Worm (Caenorhabditis elegans) whole organism, young adult: ENCODE results near the gene Y116A8C.19.

Experiments used
- B0261.1 ChIP-seq: sonication (generic microtip); optimal IDR thresholded peaks from 2 replicates; lab custom pipeline; 2016; ENCODE audit warnings: mild to moderate bottlenecking, missing genetic modification characterization, moderate library complexity, missing compliant biosample characterization
- F39B2.1 ChIP-seq: fragments of 200-800 bp; sonication (Bioruptor generic); IDR thresholded peaks from 2 replicates; pipeline ENCODE4 v1.3.6; 2022; ENCODE audit warnings: missing genetic modification reagents, missing genetic modification characterization, missing compliant biosample characterization
- F49E8.2 ChIP-seq: sonication (generic microtip); optimal IDR thresholded peaks from 3 replicates; lab custom pipeline; 2017; ENCODE audit warnings: missing genetic modification characterization, mild to moderate bottlenecking, missing compliant biosample characterization, antibody characterized with exemption, moderate library complexity; ENCODE audit not compliant: insufficient read depth
- F55B11.4 ChIP-seq: sonication (generic microtip); optimal IDR thresholded peaks from 2 replicates; lab custom pipeline; 2016; ENCODE audit warnings: missing compliant biosample characterization, missing genetic modification characterization, borderline replicate concordance; ENCODE audit not compliant: insufficient read depth
- ama-1 ChIP-seq, 3 experiments: fragments of 150-350 bp in 1 of 3; sonication (generic microtip) in 2 of 3; optimal IDR thresholded peaks; 2 replicates each; lab custom pipeline; 2014 to 2018; ENCODE audit warnings: missing biosample characterization in 2 of 3, missing genetic modification characterization in 2 of 3, missing genetic modification reagents in 2 of 3
- aptf-3 ChIP-seq: fragments of 200-800 bp; sonication (Bioruptor generic); IDR thresholded peaks from 2 replicates; pipeline ENCODE4 v1.3.6; 2022; ENCODE audit warnings: missing genetic modification characterization, missing compliant biosample characterization
- athp-1 ChIP-seq: sonication (generic microtip); optimal IDR thresholded peaks from 2 replicates; lab custom pipeline; 2017; ENCODE audit warnings: mild to moderate bottlenecking, missing genetic modification characterization, missing compliant biosample characterization
- attf-6 ChIP-seq: fragments of 200-800 bp; sonication (Bioruptor generic); IDR thresholded peaks from 2 replicates; pipeline ENCODE4 v1.3.6; 2022; ENCODE audit warnings: missing genetic modification reagents, missing genetic modification characterization, missing compliant biosample characterization
- ccch-3 ChIP-seq: fragments of 200-800 bp; sonication (Bioruptor generic); optimal IDR thresholded peaks from 2 replicates; lab custom pipeline; 2018; ENCODE audit warnings: mild to moderate bottlenecking, missing genetic modification characterization, missing compliant biosample characterization
- cebp-1 ChIP-seq, 2 experiments: fragments of 200-800 bp in 1 of 2; sonication (Bioruptor generic) in 1 of 2; sonication (generic microtip) in 1 of 2; IDR thresholded peaks in 1 of 2; optimal IDR thresholded peaks in 1 of 2; 2 replicates each; pipeline versions ENCODE4 v1.3.6 to Lab custom; 2017 to 2022; ENCODE audit warnings: missing compliant biosample characterization in 2 of 2, missing genetic modification characterization in 2 of 2, mild to moderate bottlenecking in 1 of 2, missing genetic modification reagents in 1 of 2, moderate library complexity in 1 of 2
- cebp-2 ChIP-seq: fragments of 200-800 bp; sonication (Bioruptor generic); IDR thresholded peaks from 2 replicates; pipeline ENCODE4 v1.3.6; 2022; ENCODE audit warnings: missing genetic modification characterization, missing compliant biosample characterization
- ceh-58 ChIP-seq: fragments of 200-800 bp; sonication (Bioruptor generic); IDR thresholded peaks from 2 replicates; pipeline ENCODE4 v1.3.6; 2022; ENCODE audit warnings: missing genetic modification characterization, missing compliant biosample characterization
- ceh-79 ChIP-seq: sonication (generic microtip); optimal IDR thresholded peaks from 2 replicates; lab custom pipeline; 2017; ENCODE audit warnings: mild to moderate bottlenecking, missing genetic modification characterization, missing compliant biosample characterization
- chd-7 ChIP-seq: sonication (generic microtip); optimal IDR thresholded peaks from 2 replicates; lab custom pipeline; 2016; ENCODE audit warnings: mild to moderate bottlenecking, missing genetic modification characterization, moderate library complexity, missing compliant biosample characterization
- dpl-1 ChIP-seq: fragments of 150-350 bp; optimal IDR thresholded peaks from 2 replicates; lab custom pipeline; 2014; ENCODE audit warnings: missing biosample characterization, missing genetic modification reagents, missing genetic modification characterization
- efl-1 ChIP-seq: fragments of 150-350 bp; optimal IDR thresholded peaks from 2 replicates; lab custom pipeline; 2014; ENCODE audit warnings: missing biosample characterization, missing genetic modification reagents, missing genetic modification characterization
- egl-44 ChIP-seq: fragments of 200-800 bp; sonication (Bioruptor generic); IDR thresholded peaks from 2 replicates; pipeline ENCODE4 v1.3.6; 2022; ENCODE audit warnings: missing genetic modification reagents, missing genetic modification characterization, missing compliant biosample characterization
- egrh-3 ChIP-seq: fragments of 200-800 bp; sonication (Bioruptor generic); IDR thresholded peaks from 2 replicates; pipeline ENCODE4 v1.3.6; 2022; ENCODE audit warnings: missing genetic modification reagents, missing genetic modification characterization, missing compliant biosample characterization
- ekl-4 ChIP-seq: fragments of 200-800 bp; sonication (Bioruptor generic); IDR thresholded peaks from 2 replicates; pipeline ENCODE4 v1.3.6; 2022; ENCODE audit warnings: missing genetic modification reagents, missing genetic modification characterization, missing compliant biosample characterization
- hlh-26 ChIP-seq: fragments of 200-800 bp; sonication (Bioruptor generic); conservative IDR thresholded peaks from 2 replicates; pipeline ENCODE4 v1.3.6; 2022; ENCODE audit warnings: missing genetic modification reagents, missing genetic modification characterization, missing compliant biosample characterization
- hmg-1.2 ChIP-seq: fragments of 200-800 bp; sonication (Bioruptor generic); IDR thresholded peaks from 2 replicates; pipeline ENCODE4 v1.3.6; 2022; ENCODE audit warnings: missing genetic modification reagents, missing genetic modification characterization, missing compliant biosample characterization
- hmg-20 ChIP-seq: fragments of 200-800 bp; sonication (Bioruptor generic); IDR thresholded peaks from 2 replicates; pipeline ENCODE4 v1.3.6; 2022; ENCODE audit warnings: missing genetic modification reagents, missing genetic modification characterization, missing compliant biosample characterization
- hrde-1 ChIP-seq: sonication (generic microtip); optimal IDR thresholded peaks from 2 replicates; lab custom pipeline; 2016; ENCODE audit warnings: missing genetic modification characterization, mild to moderate bottlenecking, missing compliant biosample characterization, moderate library complexity, missing genotype, missing genetic modification reagents, borderline replicate concordance
- hsf-1 ChIP-seq: fragments of 200-800 bp; sonication (Bioruptor generic); IDR thresholded peaks from 2 replicates; pipeline ENCODE4 v1.3.6; 2022; ENCODE audit warnings: missing genetic modification reagents, missing genetic modification characterization, missing compliant biosample characterization
- lsl-1 ChIP-seq: fragments of 200-800 bp; sonication (Bioruptor generic); optimal IDR thresholded peaks from 2 replicates; lab custom pipeline; 2018; ENCODE audit warnings: mild to moderate bottlenecking, missing genetic modification characterization, moderate library complexity, missing compliant biosample characterization
- madf-10 ChIP-seq: sonication (generic microtip); optimal IDR thresholded peaks from 2 replicates; lab custom pipeline; 2016; ENCODE audit warnings: mild to moderate bottlenecking, missing genetic modification characterization, missing compliant biosample characterization
- madf-6 ChIP-seq: fragments of 200-800 bp; sonication (Bioruptor generic); IDR thresholded peaks from 2 replicates; pipeline ENCODE4 v1.3.6; 2022; ENCODE audit warnings: missing genetic modification reagents, missing genetic modification characterization, missing compliant biosample characterization
- mel-28 ChIP-seq: sonication (generic microtip); optimal IDR thresholded peaks from 2 replicates; lab custom pipeline; 2016; ENCODE audit warnings: borderline replicate concordance, mild to moderate bottlenecking, missing genetic modification characterization, missing compliant biosample characterization
- mes-4 ChIP-seq: sonication (generic microtip); optimal IDR thresholded peaks from 2 replicates; lab custom pipeline; 2016; ENCODE audit warnings: missing genotype, missing genetic modification characterization, missing compliant biosample characterization
- nhr-90 ChIP-seq: sonication (generic microtip); optimal IDR thresholded peaks from 2 replicates; lab custom pipeline; 2016; ENCODE audit warnings: missing genotype, mild to moderate bottlenecking, missing genetic modification characterization, missing compliant biosample characterization
- repo-1 ChIP-seq: sonication (generic microtip); optimal IDR thresholded peaks from 2 replicates; lab custom pipeline; 2017; ENCODE audit warnings: mild to moderate bottlenecking, missing genetic modification characterization, missing compliant biosample characterization
- rpc-1 ChIP-seq, 2 experiments: fragments of 150-350 bp in 1 of 2; sonication (generic microtip) in 1 of 2; optimal IDR thresholded peaks; 2 replicates each; lab custom pipeline; 2014 to 2018; ENCODE audit warnings: missing biosample characterization in 1 of 2, missing genetic modification characterization in 1 of 2, missing genetic modification reagents in 1 of 2, missing genotype in 1 of 2
- sea-2 ChIP-seq: fragments of 200-800 bp; sonication (Bioruptor generic); IDR thresholded peaks from 2 replicates; pipeline ENCODE4 v1.3.6; 2022; ENCODE audit warnings: missing genetic modification characterization, missing compliant biosample characterization
- snpc-3.4 ChIP-seq: sonication (generic microtip); optimal IDR thresholded peaks from 2 replicates; lab custom pipeline; 2017; ENCODE audit warnings: missing genetic modification characterization, mild to moderate bottlenecking, missing compliant biosample characterization, antibody characterized with exemption, moderate library complexity, missing genotype, missing genetic modification reagents
- snpc-4 ChIP-seq, 5 experiments: fragments of 150-350 bp in 1 of 5; sonication (generic microtip) in 4 of 5; optimal IDR thresholded peaks; 2 replicates each; lab custom pipeline; 2014 to 2018; ENCODE audit warnings: missing genetic modification characterization in 5 of 5, missing biosample characterization in 3 of 5, antibody characterized with exemption in 2 of 5, mild to moderate bottlenecking in 2 of 5, missing compliant biosample characterization in 2 of 5, missing genotype in 2 of 5, moderate library complexity in 2 of 5, missing genetic modification reagents in 1 of 5
- sptf-2 ChIP-seq: fragments of 200-800 bp; sonication (Bioruptor generic); optimal IDR thresholded peaks from 2 replicates; lab custom pipeline; 2018; ENCODE audit warnings: mild to moderate bottlenecking, missing genetic modification characterization, missing compliant biosample characterization
- tbx-9 ChIP-seq: sonication (generic microtip); optimal IDR thresholded peaks from 2 replicates; lab custom pipeline; 2016; ENCODE audit warnings: borderline replicate concordance, missing genetic modification characterization, inconsistent platforms, missing compliant biosample characterization
- xnd-1 ChIP-seq: sonication (generic microtip); optimal IDR thresholded peaks from 2 replicates; lab custom pipeline; 2016; ENCODE audit warnings: missing genotype, missing genetic modification reagents, missing genetic modification characterization, missing compliant biosample characterization
- zfh-2 ChIP-seq: fragments of 200-800 bp; sonication (Bioruptor generic); conservative IDR thresholded peaks from 2 replicates; pipeline ENCODE4 v1.3.6; 2022; ENCODE audit warnings: missing genetic modification reagents, missing genetic modification characterization, missing compliant biosample characterization
- ztf-18 ChIP-seq: sonication (generic microtip); optimal IDR thresholded peaks from 2 replicates; lab custom pipeline; 2016; ENCODE audit warnings: missing genotype, mild to moderate bottlenecking, missing genetic modification characterization, missing compliant biosample characterization
- ztf-22 ChIP-seq: fragments of 200-800 bp; sonication (Bioruptor generic); optimal IDR thresholded peaks from 2 replicates; lab custom pipeline; 2018; ENCODE audit warnings: mild to moderate bottlenecking, missing genetic modification characterization, moderate library complexity, missing compliant biosample characterization
- ztf-25 ChIP-seq: fragments of 200-800 bp; sonication (Bioruptor generic); IDR thresholded peaks from 2 replicates; pipeline ENCODE4 v1.3.6; 2022; ENCODE audit warnings: missing genetic modification reagents, missing genetic modification characterization, missing compliant biosample characterization
- ztf-3 ChIP-seq: fragments of 200-800 bp; sonication (Bioruptor generic); optimal IDR thresholded peaks from 2 replicates; lab custom pipeline; 2018; ENCODE audit warnings: mild to moderate bottlenecking, missing genetic modification characterization, missing compliant biosample characterization

Y116A8C.19 gene

DNA sequence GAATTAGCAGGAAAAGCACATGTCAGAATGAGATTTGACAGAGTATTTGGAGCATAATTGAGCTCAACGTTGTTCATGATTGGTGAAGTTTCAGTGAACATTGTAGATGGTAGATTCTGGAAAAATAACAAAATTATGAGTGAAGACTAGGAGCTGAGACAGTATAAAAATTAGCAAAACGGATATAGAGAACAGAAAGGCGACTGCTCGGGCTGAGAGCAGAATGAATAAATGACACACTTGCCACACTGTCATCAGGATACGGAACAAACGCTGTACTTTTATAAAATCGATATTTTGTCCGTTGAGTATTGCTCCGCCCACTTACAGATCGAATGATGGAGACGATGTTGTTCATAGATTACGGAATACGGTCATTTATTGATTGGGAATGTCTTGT lies 14.4 kb downstream of the Y116A8C.19 start, which contains the start of gene dct-13:
TSS of gene dct-13 (minus strand) at position 101 of the 400 bp plus-strand sequence.
- no peak for TF ChIP-seq ztf-3
- TF ChIP-seq sptf-2 (GFP tag; lab: Kevin White, UChicago), result no peak
- TF ChIP-seq lsl-1 (GFP tag; lab: Kevin White, UChicago), result no peak
- TF ChIP-seq nhr-90 (tag; lab: Kevin White, UChicago), result no peak
- no peak for TF ChIP-seq hmg-20 (GFP tag; lab: Robert Waterston, UW)
- no peak for TF ChIP-seq dpl-1 (GFP tag; lab: Kevin White, UChicago)
- TF ChIP-seq mel-28 (tag; lab: Kevin White, UChicago), result no peak
- TF ChIP-seq tbx-9, result no peak
- TF ChIP-seq madf-10 (tag; lab: Kevin White, UChicago), result no peak
- no peak for TF ChIP-seq efl-1

DNA sequence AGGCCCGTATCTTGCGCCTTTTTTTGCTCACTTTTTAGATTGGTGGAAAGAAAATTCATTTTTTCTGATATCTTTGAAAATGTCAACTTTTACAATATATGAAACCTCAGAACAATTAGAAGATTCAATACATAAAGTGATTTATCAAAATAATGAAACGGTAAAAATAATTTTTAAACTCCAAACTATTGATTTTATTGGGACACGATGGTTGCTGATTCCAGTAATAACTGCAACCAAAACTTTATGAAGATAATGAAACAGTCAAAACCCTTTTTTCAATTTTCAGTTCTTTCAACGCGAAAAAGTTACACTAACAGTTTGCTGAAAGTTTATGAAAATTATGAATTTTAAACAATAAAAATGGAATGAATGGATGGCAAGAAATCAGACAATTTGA lies 18.4 kb downstream of the Y116A8C.19 start:
- TF ChIP-seq attf-6 (GFP tag; lab: Robert Waterston, UW) (peak; percentile 76; the same call in 1 of the 2 replicates), mes-4 (no peak), athp-1 (tag; lab: Kevin White, UChicago) (no peak), snpc-4 (GFP tag; optimal IDR thresholded peaks at IDR 0.05; lab: Kevin White, UChicago) (no peak), snpc-4 (tag; optimal IDR thresholded peaks at IDR 0.05; lab: Kevin White, UChicago) (peak in 3 of 4 experiments; percentile 26 to 59 (median 49)), F39B2.1 (GFP tag; lab: Robert Waterston, UW) (no peak), snpc-3.4 (tag; lab: Kevin White, UChicago) (no peak), repo-1 (tag; lab: Kevin White, UChicago) (no peak)
- TF ChIP-seq, all 124 proteins: peak for 2

DNA sequence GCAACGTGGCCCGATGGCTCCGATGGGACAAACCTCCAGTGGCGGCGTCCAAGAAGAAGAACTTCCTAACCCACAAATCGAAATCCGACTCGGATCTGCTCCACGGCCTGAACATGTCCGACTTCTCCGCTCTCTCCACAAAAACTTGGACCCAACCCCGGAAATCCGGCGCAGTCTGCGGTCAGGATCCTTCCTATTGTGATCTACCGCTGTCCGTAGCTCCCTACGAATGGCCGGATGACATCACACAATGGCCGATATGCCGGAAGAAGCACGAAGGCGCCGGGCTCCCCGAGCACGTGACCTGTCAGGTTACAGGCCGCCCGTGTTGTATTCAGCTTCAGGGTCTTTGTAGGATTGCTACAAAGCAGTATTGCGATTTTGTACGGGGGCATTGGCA lies 29.2 kb downstream of the Y116A8C.19 start:
- TF ChIP-seq hsf-1 (GFP tag; lab: Robert Waterston, UW), result no peak
- no peak for TF ChIP-seq rpc-1 (optimal IDR thresholded peaks at IDR 0.05; lab: Kevin White, UChicago)
- TF ChIP-seq rpc-1 (tag; optimal IDR thresholded peaks at IDR 0.05; lab: Kevin White, UChicago), result no peak
- TF ChIP-seq ekl-4, result no peak
- no peak for TF ChIP-seq ceh-58
- 0 out of 2 replicates have a peak, but pooled peaks have one; percentile 15 for TF ChIP-seq egrh-3 (GFP tag; lab: Robert Waterston, UW)
- TF ChIP-seq ztf-18 (tag; lab: Kevin White, UChicago), result no peak
- no peak for TF ChIP-seq hrde-1 (tag; lab: Kevin White, UChicago)
- TF ChIP-seq egl-44 (GFP tag; lab: Robert Waterston, UW), result no peak
- TF ChIP-seq xnd-1, result no peak
- TF ChIP-seq ama-1 (optimal IDR thresholded peaks at IDR 0.05; lab: Kevin White, UChicago), result no peak
- TF ChIP-seq ama-1 (GFP tag; optimal IDR thresholded peaks at IDR 0.05; lab: Kevin White, UChicago), result no peak
- no peak for TF ChIP-seq ceh-79 (tag; lab: Kevin White, UChicago)
- no peak for TF ChIP-seq sea-2
- no peak for TF ChIP-seq cebp-2 (GFP tag; lab: Robert Waterston, UW)
- peak; percentile 81 for TF ChIP-seq zfh-2

DNA sequence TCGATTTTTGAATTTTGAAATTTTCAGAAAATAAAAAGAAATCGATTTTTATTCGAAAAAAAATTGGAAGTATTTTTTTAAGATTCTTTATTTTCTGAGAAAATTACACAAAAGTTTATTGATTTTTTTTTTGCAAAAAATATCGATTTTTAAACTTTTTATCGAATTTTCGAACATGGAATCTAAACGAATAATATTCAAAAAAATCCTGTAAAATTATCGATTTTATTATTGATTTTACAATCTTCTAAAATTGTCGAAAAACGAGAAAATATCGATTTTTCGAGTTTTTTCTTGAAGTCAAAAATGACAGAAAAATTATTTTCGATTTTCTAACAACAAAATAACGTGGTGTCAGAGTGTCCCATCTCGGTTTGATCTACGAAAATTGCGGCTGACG lies 33.7 kb downstream of the Y116A8C.19 start:
- TF ChIP-seq hmg-20 (GFP tag; lab: Robert Waterston, UW) (no peak), F55B11.4 (no peak), ztf-3 (no peak), F49E8.2 (no peak), cebp-1 (GFP tag; IDR thresholded peaks at IDR 0.05; lab: Robert Waterston, UW) (no peak), cebp-1 (tag; optimal IDR thresholded peaks at IDR 0.05; lab: Kevin White, UChicago) (no peak), ccch-3 (no peak), mel-28 (tag; lab: Kevin White, UChicago) (no peak), madf-6 (GFP tag; lab: Robert Waterston, UW) (no peak), attf-6 (GFP tag; lab: Robert Waterston, UW) (no peak), ztf-25 (GFP tag; lab: Robert Waterston, UW) (no peak), B0261.1 (tag; lab: Kevin White, UChicago) (no peak), hmg-1.2 (no peak), aptf-3 (GFP tag; lab: Robert Waterston, UW) (no peak), ztf-22 (GFP tag; lab: Kevin White, UChicago) (no peak), hlh-26 (GFP tag; lab: Robert Waterston, UW) (no peak), chd-7 (tag; lab: Kevin White, UChicago) (no peak), hrde-1 (tag; lab: Kevin White, UChicago) (no peak)
